Worm (Caenorhabditis elegans): ENCODE data around the gene Y53G8B.2.

Gene Y53G8B.2

DNA sequence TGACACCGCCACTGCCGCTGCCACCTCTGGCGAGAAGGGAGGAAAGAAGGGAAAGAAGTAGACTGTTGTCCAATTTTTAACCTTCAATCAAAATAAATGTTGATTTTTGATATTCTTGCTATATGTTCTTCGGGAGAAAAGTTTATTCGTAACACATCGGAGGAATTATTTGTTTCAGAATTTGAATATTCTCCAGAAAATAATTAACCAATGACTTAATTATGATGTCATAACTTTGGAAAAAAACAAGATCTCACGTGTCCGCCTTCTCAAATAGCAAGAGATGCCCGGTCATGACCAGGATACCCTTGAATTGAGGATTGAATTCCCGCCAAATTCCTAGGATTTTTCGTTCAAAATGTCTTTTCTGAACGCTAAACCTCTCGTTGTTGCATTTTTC, 34.7 kb downstream of the Y53G8B.2 start (continued):
- TF ChIP-seq lin-26 (GFP tag; IDR thresholded peaks at IDR 0.05) (peak; percentile 75; the same call in 1 of the 2 replicates), cebp-2 (GFP tag; IDR thresholded peaks at IDR 0.05) (peak; percentile 82; the same call in 1 of the 2 replicates), Y95B8A.8 (GFP tag; IDR thresholded peaks at IDR 0.05) (0 out of 2 replicates have a peak, but pooled peaks have one; percentile 54), madf-6 (GFP tag; IDR thresholded peaks at IDR 0.05) (peak; percentile 73), tlf-1 (GFP tag; optimal IDR thresholded peaks at IDR 0.05) (no peak), ceh-79 (tag; optimal IDR thresholded peaks at IDR 0.05) (no peak), T26A5.8 (tag; optimal IDR thresholded peaks at IDR 0.05) (no peak), ama-1 (optimal IDR thresholded peaks at IDR 0.05) (no peak), ama-1 (GFP tag; optimal IDR thresholded peaks at IDR 0.05) (peak in 1 of 2 experiments; percentile 63), F37B4.10 (GFP tag; IDR thresholded peaks at IDR 0.05) (no peak), lin-35 (GFP tag; optimal IDR thresholded peaks at IDR 0.05) (peak in 1 of 3 experiments; percentile 46), snpc-1.1 (tag; optimal IDR thresholded peaks at IDR 0.05; ENCODE audit: insufficient read depth) (peak; percentile 38)

DNA sequence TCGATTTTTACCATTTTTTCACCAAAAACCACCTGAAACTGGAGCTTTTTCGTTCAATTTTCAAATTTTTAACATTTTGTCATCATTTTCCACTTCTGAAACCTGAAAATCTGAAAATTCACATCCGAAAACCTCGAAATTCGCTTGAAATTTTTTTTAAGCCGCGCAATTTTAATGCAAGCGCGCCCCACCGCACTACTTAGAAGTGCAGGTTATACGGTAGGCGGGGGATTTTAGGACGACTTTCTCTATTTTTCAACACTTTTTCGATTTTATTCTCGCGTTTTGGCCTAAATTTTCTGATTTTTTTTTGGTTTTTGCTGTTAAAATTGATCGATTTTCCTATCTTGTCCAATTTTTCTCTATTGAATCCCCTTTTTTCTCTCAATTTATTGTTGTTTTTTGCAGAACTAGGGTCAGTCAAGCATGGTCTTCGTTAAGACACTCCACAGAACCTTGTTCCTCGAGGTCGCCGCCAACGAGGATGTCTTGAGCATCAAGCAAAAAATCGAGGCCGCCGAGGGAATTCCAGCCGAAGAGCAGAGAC, 35.8 kb downstream of the Y53G8B.2 start, which contains the start of gene ubl-1:
Gene ubl-1 (plus strand): TSS at position 402 of the 547 bp plus-strand sequence.
- TF ChIP-seq tlf-1 (GFP tag; optimal IDR thresholded peaks at IDR 0.05), result peak; percentile 18
- peak; percentile 84 for TF ChIP-seq lsl-1 (GFP tag; optimal IDR thresholded peaks at IDR 0.05)
- TF ChIP-seq tbp1 (GFP tag; optimal IDR thresholded peaks at IDR 0.05), result peak; percentile 59
- no peak for TF ChIP-seq B0336.3 (GFP tag; IDR thresholded peaks at IDR 0.05)
- TF ChIP-seq F39B2.1 (GFP tag; IDR thresholded peaks at IDR 0.05), result no peak
- peak in 1 of 3 experiments; percentile 74 for TF ChIP-seq lin-35 (GFP tag; optimal IDR thresholded peaks at IDR 0.05)
- peak; percentile 10 for TF ChIP-seq pha-4 (tag; optimal IDR thresholded peaks at IDR 0.05)
- peak; percentile 87 for TF ChIP-seq dox-1 (GFP tag; IDR thresholded peaks at IDR 0.05)
- TF ChIP-seq ceh-40 (GFP tag; IDR thresholded peaks at IDR 0.05), result no peak
- TF ChIP-seq lin-54 (GFP tag; optimal IDR thresholded peaks at IDR 0.05), result peak; percentile 76
- TF ChIP-seq xnd-1 (tag; optimal IDR thresholded peaks at IDR 0.05), result peak; percentile 1
- TF ChIP-seq madf-6 (GFP tag; IDR thresholded peaks at IDR 0.05), result peak; percentile 74
- TF ChIP-seq nhr-80 (tag; optimal IDR thresholded peaks at IDR 0.05), result peak; percentile 57
- TF ChIP-seq snpc-1.3 (tag; optimal IDR thresholded peaks at IDR 0.05; ENCODE audit: insufficient read depth), result peak; percentile 49
- TF ChIP-seq hsf-1 (GFP tag; IDR thresholded peaks at IDR 0.05), result no peak
- TF ChIP-seq ceh-100 (GFP tag; IDR thresholded peaks at IDR 0.05), result 0 out of 2 replicates have a peak, but pooled peaks have one; percentile 21
- TF ChIP-seq rpc-1 (optimal IDR thresholded peaks at IDR 0.05), result peak; percentile 2
- TF ChIP-seq rpc-1 (tag; optimal IDR thresholded peaks at IDR 0.05), result no peak
- peak; percentile 55; the same call in 1 of the 2 replicates for TF ChIP-seq hmg-1.2 (GFP tag; IDR thresholded peaks at IDR 0.05)
- peak; percentile 19; the same call in 1 of the 2 replicates for TF ChIP-seq ceh-91 (GFP tag; IDR thresholded peaks at IDR 0.05)
- no peak for TF ChIP-seq ztf-3 (GFP tag; optimal IDR thresholded peaks at IDR 0.05)
- peak; percentile 16 for TF ChIP-seq ztf-18 (tag; optimal IDR thresholded peaks at IDR 0.05)
- 0 out of 2 replicates have a peak, but pooled peaks have one; percentile 27 for TF ChIP-seq B0019.2 (GFP tag; conservative IDR thresholded peaks at IDR 0.05)
- TF ChIP-seq madf-10 (tag; optimal IDR thresholded peaks at IDR 0.05), result peak; percentile 14
- peak; percentile 84 for TF ChIP-seq attf-3 (GFP tag; conservative IDR thresholded peaks at IDR 0.05)
- TF ChIP-seq T26A5.8 (tag; optimal IDR thresholded peaks at IDR 0.05), result no peak
- no peak for TF ChIP-seq B0035.1 (tag; optimal IDR thresholded peaks at IDR 0.05)
- no peak for TF ChIP-seq ztf-6 (GFP tag; IDR thresholded peaks at IDR 0.05)
- TF ChIP-seq akir-1 (GFP tag; optimal IDR thresholded peaks at IDR 0.05), result no peak
- peak; percentile 68 for TF ChIP-seq F23B12.7 (tag; optimal IDR thresholded peaks at IDR 0.05; ENCODE audit: insufficient read depth)
- peak; percentile 59 for TF ChIP-seq ZK185.1 (tag; optimal IDR thresholded peaks at IDR 0.05; ENCODE audit: poor library complexity, severe bottlenecking)
- 0 out of 2 replicates have a peak, but pooled peaks have one; percentile 57 for TF ChIP-seq ekl-4 (GFP tag; IDR thresholded peaks at IDR 0.05)
- TF ChIP-seq lir-1 (GFP tag; conservative IDR thresholded peaks at IDR 0.05), result no peak
- peak; percentile 97 for TF ChIP-seq mcd-1 (GFP tag; IDR thresholded peaks at IDR 0.05)
- TF ChIP-seq snpc-3.4 (tag; optimal IDR thresholded peaks at IDR 0.05), result peak; percentile 36
- TF ChIP-seq snpc-4 (GFP tag; optimal IDR thresholded peaks at IDR 0.05), result no peak
- peak; percentile 8 to 65 (median 40) for TF ChIP-seq snpc-4 (tag; optimal IDR thresholded peaks at IDR 0.05)
- TF ChIP-seq somi-1 (GFP tag; optimal IDR thresholded peaks at IDR 0.05), result no peak

Data from whole organism, young adult.